Fruit fly (Drosophila melanogaster): ENCODE results near the gene COX6AL2.

dm6 chr3L:18945938-18946337 is 32.0 kb upstream of the COX6AL2 start, which contains the start of gene CG32204:
- TF ChIP-seq Myc (optimal IDR thresholded peaks at IDR 0.05): no peak
- no peak for TF ChIP-seq sv (GFP tag; optimal IDR thresholded peaks at IDR 0.05)
- no peak for TF ChIP-seq ey (GFP tag; optimal IDR thresholded peaks at IDR 0.05)
- TF ChIP-seq Hr83 (GFP tag; optimal IDR thresholded peaks at IDR 0.05; ENCODE audit: poor library complexity, severe bottlenecking): no peak
- no peak for TF ChIP-seq usp (GFP tag; optimal IDR thresholded peaks at IDR 0.05)
- TF ChIP-seq fru (GFP tag; optimal IDR thresholded peaks at IDR 0.05): no peak

Measured in whole organism, wandering third instar larva.